Fruit fly (Drosophila melanogaster) whole organism, embryonic: ENCODE results near the gene akirin.

Source experiments
- BEAF-32 ChIP-seq: fragments of 200-800 bp; sonication (Bioruptor generic); optimal IDR thresholded peaks from 3 replicates; lab custom pipeline; 2017; ENCODE audit warnings: missing biosample characterization, missing genetic modification characterization, mild to moderate bottlenecking, moderate library complexity, missing genetic modification reagents
- BtbVII ChIP-seq: fragments of 200-800 bp; sonication (Bioruptor generic); optimal IDR thresholded peaks from 3 replicates; lab custom pipeline; 2017; ENCODE audit warnings: missing biosample characterization, mild to moderate bottlenecking, missing genetic modification characterization
- Bteb2 ChIP-seq: fragments of 200-800 bp; sonication (Bioruptor generic); optimal IDR thresholded peaks from 2 replicates; lab custom pipeline; 2016; ENCODE audit warnings: missing biosample characterization, missing genetic modification characterization
- CG10321 ChIP-seq: fragments of 200-800 bp; sonication (Bioruptor generic); IDR thresholded peaks from 2 replicates; pipeline ENCODE4 v1.3.6; 2022; ENCODE audit warnings: missing biosample characterization, missing genetic modification characterization
- CG10543 ChIP-seq: fragments of 200-800 bp; sonication (Bioruptor generic); optimal IDR thresholded peaks from 3 replicates; lab custom pipeline; 2017; ENCODE audit warnings: missing biosample characterization, mild to moderate bottlenecking, missing genetic modification characterization, moderate library complexity
- CG11504 ChIP-seq: fragments of 200-800 bp; sonication (Bioruptor generic); optimal IDR thresholded peaks from 3 replicates; lab custom pipeline; 2019; ENCODE audit warnings: missing biosample characterization, mild to moderate bottlenecking, missing genetic modification characterization, moderate library complexity
- CG11696 ChIP-seq: fragments of 200-800 bp; sonication (Bioruptor generic); IDR thresholded peaks from 2 replicates; pipeline ENCODE4 v1.3.6; 2022; ENCODE audit warnings: missing biosample characterization, missing genetic modification characterization
- CG12659 ChIP-seq: fragments of 200-800 bp; sonication (Bioruptor generic); optimal IDR thresholded peaks from 3 replicates; lab custom pipeline; 2017; ENCODE audit warnings: mild to moderate bottlenecking, missing biosample characterization, missing genetic modification reagents, missing genetic modification characterization
- CG1602 ChIP-seq: fragments of 200-800 bp; sonication (Bioruptor generic); optimal IDR thresholded peaks from 3 replicates; lab custom pipeline; 2016; ENCODE audit warnings: missing biosample characterization, missing genetic modification characterization
- CG17568 ChIP-seq: fragments of 200-800 bp; sonication (Bioruptor generic); optimal IDR thresholded peaks from 2 replicates; lab custom pipeline; 2018; ENCODE audit warnings: missing biosample characterization, mild to moderate bottlenecking, missing genetic modification characterization, moderate library complexity
- CG2712 ChIP-seq: fragments of 200-800 bp; optimal IDR thresholded peaks from 3 replicates; lab custom pipeline; 2019; ENCODE audit warnings: missing biosample characterization, mild to moderate bottlenecking, missing genetic modification characterization, moderate library complexity
- CG3163 ChIP-seq: fragments of 200-800 bp; sonication (Bioruptor generic); optimal IDR thresholded peaks from 3 replicates; lab custom pipeline; 2016; ENCODE audit warnings: missing biosample characterization, missing genetic modification characterization
- CG3838 ChIP-seq: fragments of 200-800 bp; sonication (Bioruptor generic); optimal IDR thresholded peaks from 3 replicates; lab custom pipeline; 2016; ENCODE audit warnings: missing biosample characterization, missing genetic modification characterization
- CG3847 ChIP-seq: fragments of 200-800 bp; sonication (Bioruptor generic); IDR thresholded peaks from 2 replicates; pipeline ENCODE4 v1.3.6; 2022; ENCODE audit warnings: missing biosample characterization, missing genetic modification characterization
- CG6654 ChIP-seq: fragments of 200-800 bp; sonication (Bioruptor generic); optimal IDR thresholded peaks from 2 replicates; lab custom pipeline; 2017; ENCODE audit warnings: missing biosample characterization, mild to moderate bottlenecking, missing genetic modification characterization
- CG8924 ChIP-seq: fragments of 200-800 bp; optimal IDR thresholded peaks from 3 replicates; lab custom pipeline; 2019; ENCODE audit warnings: missing biosample characterization, mild to moderate bottlenecking, missing genetic modification characterization, moderate library complexity
- CG9215 ChIP-seq: fragments of 200-800 bp; sonication (Bioruptor generic); IDR thresholded peaks from 2 replicates; pipeline ENCODE4 v1.3.6; 2022; ENCODE audit warnings: missing biosample characterization, missing genetic modification characterization
- CG9437 ChIP-seq: fragments of 200-800 bp; sonication (Bioruptor generic); optimal IDR thresholded peaks from 2 replicates; lab custom pipeline; 2018; ENCODE audit warnings: missing biosample characterization, mild to moderate bottlenecking, missing genetic modification characterization
- CTCF ChIP-seq: fragments of 200-800 bp; sonication (Bioruptor generic); optimal IDR thresholded peaks from 2 replicates; lab custom pipeline; 2017; ENCODE audit warnings: missing biosample characterization, mild to moderate bottlenecking, missing genetic modification characterization, moderate library complexity
- ERR ChIP-seq: fragments of 200-800 bp; sonication (Bioruptor generic); optimal IDR thresholded peaks from 2 replicates; lab custom pipeline; 2016; ENCODE audit warnings: missing biosample characterization, missing genetic modification characterization
- Ets65A ChIP-seq: fragments of 200-800 bp; sonication (Bioruptor generic); peaks from one replicate; lab custom pipeline; 2016; ENCODE audit warnings: missing biosample characterization, missing genetic modification characterization
- Gug ChIP-seq: fragments of 200-800 bp; sonication (Bioruptor generic); IDR thresholded peaks from 4 replicates; pipeline ENCODE4 v1.3.6; 2022; ENCODE audit warnings: missing biosample characterization, missing genetic modification characterization
- NfI ChIP-seq: fragments of 200-800 bp; sonication (Bioruptor generic); optimal IDR thresholded peaks from 3 replicates; lab custom pipeline; 2018; ENCODE audit warnings: missing biosample characterization, mild to moderate bottlenecking, missing genetic modification characterization, moderate library complexity
- Scr ChIP-seq: fragments of 200-800 bp; sonication (Bioruptor generic); IDR thresholded peaks from 2 replicates; pipeline ENCODE4 v1.3.6; 2022; ENCODE audit warnings: missing biosample characterization, missing genetic modification characterization; ENCODE audit not compliant: partially characterized antibody
- Sry-δ ChIP-seq: fragments of 200-800 bp; sonication (Bioruptor generic); optimal IDR thresholded peaks from 2 replicates; lab custom pipeline; 2016; ENCODE audit warnings: missing biosample characterization, missing genetic modification characterization
- Ssrp ChIP-seq: fragments of 200-800 bp; sonication (Bioruptor generic); optimal IDR thresholded peaks from 2 replicates; lab custom pipeline; 2018; ENCODE audit warnings: missing biosample characterization, mild to moderate bottlenecking, missing genetic modification characterization, moderate library complexity
- Stat92E ChIP-seq, 3 experiments: fragments of >200 bp in 2 of 3; fragments of 200-800 bp in 1 of 3; sonication (Bioruptor generic) in 1 of 3; optimal IDR thresholded peaks; 2 replicates each; lab custom pipeline; 2017 to 2019; ENCODE audit warnings: missing biosample characterization in 3 of 3, missing genetic modification characterization in 3 of 3, mild to moderate bottlenecking in 1 of 3, moderate library complexity in 1 of 3
- YL-1 ChIP-seq: fragments of 200-800 bp; sonication (Bioruptor generic); optimal IDR thresholded peaks from 3 replicates; lab custom pipeline; 2017; ENCODE audit warnings: missing biosample characterization, mild to moderate bottlenecking, missing genetic modification characterization
- ab ChIP-seq: fragments of 200-800 bp; sonication (Bioruptor generic); optimal IDR thresholded peaks from 2 replicates; lab custom pipeline; 2016; ENCODE audit warnings: missing biosample characterization, missing genetic modification characterization
- ap ChIP-seq: fragments of 200-800 bp; sonication (Bioruptor generic); IDR thresholded peaks from 2 replicates; pipeline ENCODE4 v1.3.6; 2022; ENCODE audit warnings: missing biosample characterization, missing genetic modification characterization
- bsh ChIP-seq, 2 experiments: fragments of 200-800 bp; sonication (Bioruptor generic); optimal IDR thresholded peaks; 2 replicates each; lab custom pipeline; 2017 to 2018; ENCODE audit warnings: mild to moderate bottlenecking in 2 of 2, missing biosample characterization in 2 of 2, missing genetic modification characterization in 2 of 2, moderate library complexity in 1 of 2
- ci ChIP-seq: fragments of 200-800 bp; sonication (Bioruptor generic); IDR thresholded peaks from 3 replicates; pipeline ENCODE4 v1.3.6; 2022; ENCODE audit warnings: missing biosample characterization, missing genetic modification characterization
- croc ChIP-seq: fragments of 200-800 bp; sonication (Bioruptor generic); conservative IDR thresholded peaks from 3 replicates; pipeline ENCODE4 v1.3.6; 2022; ENCODE audit warnings: missing biosample characterization, missing genetic modification characterization
- emc ChIP-seq: fragments of 200-800 bp; sonication (Bioruptor generic); optimal IDR thresholded peaks from 2 replicates; lab custom pipeline; 2016; ENCODE audit warnings: missing biosample characterization, missing genetic modification characterization
- ems ChIP-seq: fragments of 200-800 bp; sonication (Bioruptor generic); optimal IDR thresholded peaks from 3 replicates; lab custom pipeline; 2016; ENCODE audit warnings: missing biosample characterization, missing genetic modification characterization
- ewg ChIP-seq: fragments of 200-800 bp; sonication (Bioruptor generic); optimal IDR thresholded peaks from 3 replicates; lab custom pipeline; 2017; ENCODE audit warnings: mild to moderate bottlenecking, missing biosample characterization, missing genetic modification reagents, missing genetic modification characterization
- exex ChIP-seq: fragments of 200-800 bp; sonication (Bioruptor generic); optimal IDR thresholded peaks from 4 replicates; lab custom pipeline; 2018; ENCODE audit warnings: missing biosample characterization, mild to moderate bottlenecking, missing genetic modification characterization, moderate library complexity
- gro ChIP-seq: fragments of 200-800 bp; sonication (Bioruptor generic); optimal IDR thresholded peaks from 2 replicates; lab custom pipeline; 2016; ENCODE audit warnings: missing biosample characterization, missing genetic modification characterization
- gt ChIP-seq: fragments of 200-800 bp; sonication (Bioruptor generic); IDR thresholded peaks from 2 replicates; pipeline ENCODE4 v1.3.6; 2022; ENCODE audit warnings: missing biosample characterization, missing genetic modification characterization
- lbe ChIP-seq: fragments of 200-800 bp; sonication (Bioruptor generic); optimal IDR thresholded peaks from 2 replicates; lab custom pipeline; 2016; ENCODE audit warnings: missing biosample characterization, mild to moderate bottlenecking, missing genetic modification characterization
- onecut ChIP-seq: fragments of 200-800 bp; sonication (Bioruptor generic); IDR thresholded peaks from 2 replicates; pipeline ENCODE4 v1.3.6; 2022; ENCODE audit warnings: missing biosample characterization, missing genetic modification characterization
- rib ChIP-seq: fragments of 200-800 bp; sonication (Bioruptor generic); IDR thresholded peaks from 2 replicates; pipeline ENCODE4 v1.3.6; 2022; ENCODE audit warnings: missing biosample characterization, missing genetic modification characterization
- sens ChIP-seq: fragments of 200-800 bp; sonication (Bioruptor generic); peaks from one replicate; lab custom pipeline; 2016; ENCODE audit warnings: missing biosample characterization, missing genetic modification characterization
- sima ChIP-seq: fragments of 200-800 bp; sonication (Bioruptor generic); optimal IDR thresholded peaks from 2 replicates; lab custom pipeline; 2016; ENCODE audit warnings: missing biosample characterization, missing genetic modification characterization
- sisA ChIP-seq: fragments of 200-800 bp; sonication (Bioruptor generic); IDR thresholded peaks from 2 replicates; pipeline ENCODE4 v1.3.6; 2022; ENCODE audit warnings: missing biosample characterization, missing genetic modification characterization
- slp2 ChIP-seq: fragments of 200-800 bp; sonication (Bioruptor generic); optimal IDR thresholded peaks from 2 replicates; lab custom pipeline; 2016; ENCODE audit warnings: missing biosample characterization, missing genetic modification characterization
- twi ChIP-seq: fragments of 200-800 bp; optimal IDR thresholded peaks from 2 replicates; lab custom pipeline; 2019; ENCODE audit warnings: missing biosample characterization, mild to moderate bottlenecking, missing genetic modification characterization, moderate library complexity
- vnd ChIP-seq: fragments of 200-800 bp; sonication (Bioruptor generic); IDR thresholded peaks from 3 replicates; pipeline ENCODE4 v1.3.6; 2022; ENCODE audit warnings: missing biosample characterization, missing genetic modification characterization; ENCODE audit not compliant: partially characterized antibody
- vvl ChIP-seq: fragments of 200-800 bp; sonication (Bioruptor generic); IDR thresholded peaks from 2 replicates; pipeline ENCODE4 v1.3.6; 2022; ENCODE audit warnings: missing biosample characterization, missing genetic modification characterization
- wor ChIP-seq: fragments of 200-800 bp; sonication (Bioruptor generic); IDR thresholded peaks from 2 replicates; pipeline ENCODE4 v1.3.6; 2022; ENCODE audit warnings: missing biosample characterization, missing genetic modification characterization
- zen2 ChIP-seq: fragments of 200-800 bp; sonication (Bioruptor generic); IDR thresholded peaks from 3 replicates; pipeline ENCODE4 v1.3.6; 2022; ENCODE audit warnings: missing biosample characterization, missing genetic modification characterization; ENCODE audit not compliant: partially characterized antibody
- zf30C ChIP-seq: fragments of 200-800 bp; sonication (Bioruptor generic); optimal IDR thresholded peaks from 3 replicates; lab custom pipeline; 2018; ENCODE audit warnings: missing biosample characterization, mild to moderate bottlenecking, missing genetic modification characterization

Gene akirin

DNA sequence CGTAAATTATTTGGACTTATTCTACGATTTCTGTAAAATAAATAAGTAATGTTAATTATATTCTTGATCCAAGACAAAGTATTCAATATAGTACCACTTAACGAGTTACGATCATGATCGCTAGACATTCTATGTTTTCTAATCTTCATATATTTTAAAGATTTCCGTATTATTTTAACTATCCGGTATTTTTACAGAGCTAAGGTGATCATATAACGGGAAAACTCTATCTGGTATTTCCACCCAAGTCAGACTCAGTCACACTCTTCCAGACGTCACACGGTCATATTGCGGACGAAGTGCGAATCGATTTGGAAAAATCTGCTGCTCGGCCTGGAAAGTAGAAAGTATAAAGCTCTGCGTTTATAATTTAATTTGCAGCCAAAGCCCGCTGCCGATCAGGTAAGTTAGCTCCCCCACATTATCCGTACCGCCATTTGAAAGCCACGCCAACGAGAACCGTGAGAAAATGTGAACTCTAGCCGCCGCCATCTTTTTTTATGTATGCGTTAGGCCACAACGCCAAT is 30.4 kb upstream of the akirin start, which contains the start of the genes lark and eco (continued):
- no peak for TF ChIP-seq CG10543 (GFP tag; lab: Kevin White, UChicago)
- no peak for TF ChIP-seq Ssrp (tag; lab: Kevin White, UChicago)
- peak; percentile 33; the same call in 1 of the 2 replicates for TF ChIP-seq CG3847 (GFP tag; lab: Robert Waterston, UW)
- TF ChIP-seq emc (GFP tag; lab: Kevin White, UChicago), result no peak
- no peak for TF ChIP-seq ewg
- no peak for TF ChIP-seq wor (GFP tag; lab: Robert Waterston, UW)
- no peak for TF ChIP-seq slp2 (GFP tag; lab: Kevin White, UChicago)
- TF ChIP-seq ap (GFP tag; lab: Robert Waterston, UW), result no peak
- TF ChIP-seq CG1602 (GFP tag; lab: Kevin White, UChicago), result no peak
- no peak for TF ChIP-seq CG11504 (tag; lab: Kevin White, UChicago)
- no peak for TF ChIP-seq Ets65A (GFP tag; lab: Kevin White, UChicago)
- TF ChIP-seq Sry-δ (GFP tag; lab: Kevin White, UChicago), result peak; percentile 14
- TF ChIP-seq exex, result no peak
- no peak for TF ChIP-seq CG10321 (GFP tag; lab: Robert Waterston, UW)
- TF ChIP-seq gt (GFP tag; lab: Robert Waterston, UW), result no peak
- TF ChIP-seq Stat92E (GFP tag; optimal IDR thresholded peaks at IDR 0.05; lab: Kevin White, UChicago), result peak in 1 of 3 experiments; percentile 4
- no peak for TF ChIP-seq CG9437 (GFP tag; lab: Kevin White, UChicago)
- no peak for TF ChIP-seq vnd (GFP tag; lab: Robert Waterston, UW)
- TF ChIP-seq ab (GFP tag; lab: Kevin White, UChicago), result no peak
- TF ChIP-seq CG17568 (GFP tag; lab: Kevin White, UChicago), result no peak
- no peak for TF ChIP-seq CTCF
- TF ChIP-seq sens (GFP tag; lab: Kevin White, UChicago), result peak; percentile 74
- no peak for TF ChIP-seq NfI (GFP tag; lab: Kevin White, UChicago)
- peak in 1 of 2 experiments; percentile 17 for TF ChIP-seq bsh (GFP tag; optimal IDR thresholded peaks at IDR 0.05; lab: Kevin White, UChicago)
- TF ChIP-seq CG3163 (GFP tag; lab: Kevin White, UChicago), result no peak
- TF ChIP-seq rib (GFP tag; lab: Robert Waterston, UW), result no peak
- peak; percentile 29 for TF ChIP-seq CG2712 (tag; lab: Kevin White, UChicago)
- peak; percentile 77 for TF ChIP-seq onecut
- peak; percentile 4 for TF ChIP-seq CG8924
- TF ChIP-seq BtbVII, result peak; percentile 18
- TF ChIP-seq Bteb2 (GFP tag; lab: Kevin White, UChicago), result no peak
- TF ChIP-seq lbe (GFP tag; lab: Kevin White, UChicago), result no peak
- TF ChIP-seq CG12659 (GFP tag; lab: Kevin White, UChicago), result peak; percentile 71
- no peak; the same call in 2 of the 3 replicates for TF ChIP-seq ci
- no peak for TF ChIP-seq gro
- no peak for TF ChIP-seq croc (GFP tag; lab: Robert Waterston, UW)
- TF ChIP-seq ems, result no peak
- no peak for TF ChIP-seq CG9215
- peak; percentile 96 for TF ChIP-seq YL-1 (GFP tag; lab: Kevin White, UChicago)
- no peak for TF ChIP-seq Scr
- TF ChIP-seq CG11696, result no peak
- no peak for TF ChIP-seq twi (tag; lab: Kevin White, UChicago)
- TF ChIP-seq zf30C (GFP tag; lab: Kevin White, UChicago), result no peak
- 0 out of 2 replicates have a peak, but pooled peaks have one; percentile 10 for TF ChIP-seq vvl (GFP tag; lab: Robert Waterston, UW)
- no peak for TF ChIP-seq CG6654 (GFP tag; lab: Kevin White, UChicago)
- no peak for TF ChIP-seq ERR
- TF ChIP-seq BEAF-32 (GFP tag; lab: Kevin White, UChicago), result peak; percentile 42
- TF ChIP-seq sisA (GFP tag; lab: Robert Waterston, UW), result no peak
- TF ChIP-seq zen2 (GFP tag; lab: Robert Waterston, UW), result no peak
- TF ChIP-seq sima (GFP tag; lab: Kevin White, UChicago), result no peak
- TF ChIP-seq Gug (GFP tag; lab: Robert Waterston, UW), result no peak
- TF ChIP-seq CG3838 (GFP tag; lab: Kevin White, UChicago), result no peak
